Worm (Caenorhabditis elegans): ENCODE measurements around the gene idpp-8.
"Not testable (repeated sequence)": the region's sequence is repeated elsewhere in the genome, so short reads cannot be mapped to it uniquely, and the experiment has no call there.

ce11 chrII:10302141-10302574, 13.2 kb upstream of the idpp-8 start:
- 0 out of 2 replicates have a peak, but pooled peaks have one; percentile 32 for TF ChIP-seq php-3 (GFP tag; IDR thresholded peaks at IDR 0.05)
- TF ChIP-seq Y75B8A.6 (GFP tag; IDR thresholded peaks at IDR 0.05); lin-39 (tag; optimal IDR thresholded peaks at IDR 0.05): not testable (repeated sequence)
